Fruit fly (Drosophila melanogaster) whole organism, prepupa: ENCODE results near the gene Con.

Experiments
- CG6854 ChIP-seq: fragments of 200-800 bp; sonication (Bioruptor generic); optimal IDR thresholded peaks from 2 replicates; lab custom pipeline; 2017; ENCODE audit warnings: missing biosample characterization, mild to moderate bottlenecking, missing genetic modification characterization
- Sox102F ChIP-seq: fragments of 200-800 bp; sonication (Bioruptor generic); optimal IDR thresholded peaks from 2 replicates; lab custom pipeline; 2016; ENCODE audit warnings: missing biosample characterization, mild to moderate bottlenecking, missing genetic modification characterization
- spab ChIP-seq: fragments of 200-800 bp; sonication (Bioruptor generic); optimal IDR thresholded peaks from 2 replicates; lab custom pipeline; 2017; ENCODE audit warnings: missing biosample characterization, mild to moderate bottlenecking, missing genetic modification characterization, missing genetic modification reagents
- ss ChIP-seq, 2 experiments: fragments of 200-800 bp; sonication (Bioruptor generic); optimal IDR thresholded peaks; 2 replicates in 1 of 2; 3 replicates in 1 of 2; lab custom pipeline; 2017 to 2018; ENCODE audit warnings: mild to moderate bottlenecking in 2 of 2, missing biosample characterization in 2 of 2, missing genetic modification characterization in 2 of 2, moderate library complexity in 1 of 2

dm6 chr3L:5125202-5125601 lies 46.4 kb upstream of the Con start:
- TF ChIP-seq spab (GFP tag; lab: Kevin White, UChicago) (no peak), Sox102F (GFP tag; lab: Kevin White, UChicago) (no peak), ss (GFP tag; optimal IDR thresholded peaks at IDR 0.05; lab: Kevin White, UChicago) (no peak), CG6854 (no peak)
